Worm (Caenorhabditis elegans) whole organism, L4 larva: ENCODE data around the gene F45E1.5.

Experiments
- R02D3.7 ChIP-seq: fragments of 150-350 bp; sonication (generic microtip); optimal IDR thresholded peaks from 3 replicates; lab custom pipeline; 2014; ENCODE audit warnings: missing biosample characterization, missing genetic modification characterization
- aha-1 ChIP-seq: fragments of 150-350 bp; peaks from one replicate; lab custom pipeline; 2014; ENCODE audit warnings: missing biosample characterization, missing genetic modification characterization
- aly-2 ChIP-seq: sonication (generic microtip); optimal IDR thresholded peaks from 2 replicates; lab custom pipeline; 2018; ENCODE audit warnings: missing biosample characterization, missing genetic modification characterization
- ceh-82 ChIP-seq: sonication (generic microtip); optimal IDR thresholded peaks from 2 replicates; lab custom pipeline; 2017; ENCODE audit warnings: missing biosample characterization, missing genetic modification characterization
- egl-27 ChIP-seq: sonication (generic microtip); optimal IDR thresholded peaks from 3 replicates; lab custom pipeline; 2017; ENCODE audit warnings: missing biosample characterization, missing genetic modification reagents, missing genetic modification characterization
- fkh-10 ChIP-seq: fragments of 150-350 bp; optimal IDR thresholded peaks from 2 replicates; lab custom pipeline; 2014; ENCODE audit warnings: missing biosample characterization, missing genetic modification reagents, missing genetic modification characterization
- nhr-48 ChIP-seq: sonication (generic microtip); optimal IDR thresholded peaks from 2 replicates; lab custom pipeline; 2016; ENCODE audit warnings: mild to moderate bottlenecking, missing genetic modification characterization, missing compliant biosample characterization
- nhr-6 ChIP-seq: fragments of 150-350 bp; optimal IDR thresholded peaks from 2 replicates; lab custom pipeline; 2014; ENCODE audit warnings: missing biosample characterization, missing genetic modification characterization
- pha-4 ChIP-seq, 2 experiments: fragments of 150-350 bp in 1 of 2; fragments of 200-800 bp in 1 of 2; sonication (Bioruptor generic) in 1 of 2; IDR thresholded peaks in 1 of 2; optimal IDR thresholded peaks in 1 of 2; 2 replicates each; pipeline versions ENCODE4 v1.3.6 to Lab custom; 2014 to 2022; ENCODE audit warnings: missing genetic modification characterization in 2 of 2, missing genetic modification reagents in 2 of 2, missing biosample characterization in 1 of 2, missing compliant biosample characterization in 1 of 2
- skn-1 ChIP-seq: fragments of 150-350 bp; optimal IDR thresholded peaks from 2 replicates; lab custom pipeline; 2014; ENCODE audit warnings: missing biosample characterization, missing genetic modification characterization
- snpc-1.2 ChIP-seq: fragments of 200-800 bp; sonication (Bioruptor generic); IDR thresholded peaks from 2 replicates; pipeline ENCODE4 v1.3.6; 2022; ENCODE audit warnings: missing genetic modification reagents, missing genetic modification characterization, missing compliant biosample characterization
- ztf-11 ChIP-seq: fragments of 150-350 bp; optimal IDR thresholded peaks from 2 replicates; lab custom pipeline; 2014; ENCODE audit warnings: missing biosample characterization, missing genetic modification characterization
- ztf-7 ChIP-seq: fragments of 150-350 bp; optimal IDR thresholded peaks from 2 replicates; lab custom pipeline; 2014; ENCODE audit warnings: missing biosample characterization, missing genetic modification characterization

DNA sequence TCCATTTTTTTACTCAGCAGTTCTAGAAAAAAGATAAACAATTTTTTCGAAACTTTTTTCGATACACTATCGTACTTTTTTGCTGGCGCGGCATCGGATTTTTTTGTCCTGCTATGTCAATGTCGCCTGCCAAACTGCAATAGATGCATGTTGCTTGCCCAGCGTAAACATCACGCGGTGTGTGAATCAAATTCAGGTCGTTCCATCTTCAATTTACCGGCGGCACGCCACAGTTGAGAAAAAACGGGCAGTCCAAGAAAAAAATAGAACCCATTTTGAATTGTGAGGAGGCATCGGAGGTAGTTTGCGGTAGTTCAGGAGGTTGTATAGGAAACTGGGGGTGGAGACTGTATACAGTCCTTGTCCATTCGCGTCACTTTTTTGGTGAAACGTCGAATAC, 41.9 kb downstream of the F45E1.5 start:
- no peak for TF ChIP-seq R02D3.7 (tag; lab: Kevin White, UChicago)
- no peak for TF ChIP-seq ztf-11 (tag; lab: Kevin White, UChicago)
- no peak for TF ChIP-seq skn-1
- peak; percentile 63 for TF ChIP-seq aha-1 (tag; lab: Kevin White, UChicago)
- TF ChIP-seq nhr-48 (tag; lab: Kevin White, UChicago): no peak
- no peak for TF ChIP-seq fkh-10 (GFP tag; lab: Kevin White, UChicago)
- TF ChIP-seq ztf-7 (tag; lab: Kevin White, UChicago): no peak
- 0 out of 2 replicates have a peak, but pooled peaks have one; percentile 6 for TF ChIP-seq pha-4 (GFP tag; IDR thresholded peaks at IDR 0.05; lab: Robert Waterston, UW)
- TF ChIP-seq pha-4 (tag; optimal IDR thresholded peaks at IDR 0.05; lab: Kevin White, UChicago): peak; percentile 10
- TF ChIP-seq nhr-6 (tag; lab: Kevin White, UChicago): peak; percentile 10
- no peak for TF ChIP-seq aly-2 (tag; lab: Kevin White, UChicago)
- TF ChIP-seq egl-27 (tag; lab: Kevin White, UChicago): no peak
- TF ChIP-seq snpc-1.2: no peak
- no peak for TF ChIP-seq ceh-82 (tag; lab: Kevin White, UChicago)
